Worm (Caenorhabditis elegans): ENCODE results near the gene cdc-48.2.

- TF ChIP-seq ceh-39 (tag; optimal IDR thresholded peaks at IDR 0.05) (no peak), unc-62 (GFP tag; optimal IDR thresholded peaks at IDR 0.05) (no peak), lsy-2 (tag; optimal IDR thresholded peaks at IDR 0.05) (no peak), elt-3 (tag; optimal IDR thresholded peaks at IDR 0.05) (no peak)
These were observed 36.3 kb upstream of the cdc-48.2 start, which contains the start of gene sre-2 for ce11 chrII:8102041-8102440.
